Worm (Caenorhabditis elegans): ENCODE data around the gene Y53G8AR.9.

- no peak for TF ChIP-seq sox-4 (tag; optimal IDR thresholded peaks at IDR 0.05)
- TF ChIP-seq ceh-18 (tag; optimal IDR thresholded peaks at IDR 0.05), result no peak
- TF ChIP-seq fkh-10 (GFP tag; optimal IDR thresholded peaks at IDR 0.05), result no peak
- TF ChIP-seq ceh-9 (tag; optimal IDR thresholded peaks at IDR 0.05), result no peak
- no peak for TF ChIP-seq elt-2 (tag; optimal IDR thresholded peaks at IDR 0.05)
- TF ChIP-seq ceh-31 (tag; optimal IDR thresholded peaks at IDR 0.05), result no peak
- TF ChIP-seq unc-86 (tag; optimal IDR thresholded peaks at IDR 0.05), result no peak
- TF ChIP-seq ama-1 (optimal IDR thresholded peaks at IDR 0.05), result no peak
- no peak for TF ChIP-seq pha-4 (tag; optimal IDR thresholded peaks at IDR 0.05)
- no peak for TF ChIP-seq dve-1 (tag; optimal IDR thresholded peaks at IDR 0.05)
- no peak for TF ChIP-seq ceh-30 (tag; optimal IDR thresholded peaks at IDR 0.05)
- no peak for TF ChIP-seq sdc-2 (tag; optimal IDR thresholded peaks at IDR 0.05)
- TF ChIP-seq pros-1 (tag; optimal IDR thresholded peaks at IDR 0.05), result no peak
- no peak for TF ChIP-seq ceh-14 (tag; optimal IDR thresholded peaks at IDR 0.05)
Measured at ce11 chrIII:3349061-3349460, 28.0 kb upstream of the Y53G8AR.9 start.

Measured in whole organism, late embryonic.